Fruit fly (Drosophila melanogaster): ENCODE measurements around the gene CG13895.
A peak's percentile ranks its signal among the peaks of the same experiment; 100 is the strongest.

CG13895 gene

dm6 chr3L:690031-690686 lies 17.8 kb downstream of the CG13895 start, which contains the start of the genes CG32483 and RabX6:
CG32483 (minus strand) TSS chr3L:690081.
RabX6 (plus strand) TSS chr3L:690517.
- peak in 1 of 2 experiments; percentile 3 for TF ChIP-seq CTCF (optimal IDR thresholded peaks at IDR 0.05)
- TF ChIP-seq CG8478 (optimal IDR thresholded peaks at IDR 0.05), result no peak

DNA sequence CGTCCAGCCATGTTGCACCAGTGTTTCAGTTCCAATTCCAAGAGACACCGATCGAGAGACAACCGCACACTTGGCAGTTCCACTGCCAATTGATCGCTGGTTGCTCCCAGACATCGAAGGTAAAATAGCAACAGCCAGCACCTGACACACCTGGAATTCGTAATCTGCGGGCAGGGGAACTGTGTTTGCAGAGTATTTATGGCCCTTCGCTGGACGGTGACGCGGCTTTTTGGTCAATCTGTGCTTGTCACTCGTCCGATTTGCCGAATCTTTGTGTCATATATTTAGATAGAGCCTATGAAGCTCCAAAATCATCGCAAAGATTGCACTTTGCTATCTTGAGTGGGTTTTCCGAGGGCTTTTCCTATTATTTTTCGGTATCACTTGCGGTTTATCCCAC lies 20.1 kb downstream of the CG13895 start, which contains the start of gene hiro:
hiro (minus strand) TSS at position 101 of the 400 bp plus-strand sequence.
- TF ChIP-seq CTCF (optimal IDR thresholded peaks at IDR 0.05), result no peak
- no peak for TF ChIP-seq CG8478 (optimal IDR thresholded peaks at IDR 0.05)

DNA sequence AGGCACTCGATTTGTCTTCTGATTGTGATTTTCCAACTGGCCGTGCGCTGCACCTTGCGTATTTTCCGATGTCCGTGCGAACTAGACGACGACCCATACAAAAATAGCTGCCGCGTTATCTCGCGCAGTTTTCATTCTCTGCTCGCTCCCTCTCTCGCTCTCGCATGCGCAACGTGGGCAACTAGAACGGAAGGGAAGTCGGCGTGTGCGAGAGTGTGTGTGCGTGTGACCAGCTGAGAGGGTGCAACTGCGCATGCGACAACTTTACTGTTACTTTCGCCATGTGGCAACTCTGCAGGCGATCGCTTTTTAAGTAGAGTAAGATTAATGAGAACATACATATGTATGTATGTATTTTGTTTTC lies 22.6 kb downstream of the CG13895 start, which contains the start of gene ebd1:
ebd1 (minus strand) TSS at position 109 of the 364 bp plus-strand sequence.
- TF ChIP-seq CTCF (optimal IDR thresholded peaks at IDR 0.05), result no peak
- peak; percentile 40 for TF ChIP-seq CG8478 (optimal IDR thresholded peaks at IDR 0.05)

dm6 chr3L:684749-685440 lies 23.1 kb downstream of the CG13895 start:
- TF ChIP-seq CTCF (optimal IDR thresholded peaks at IDR 0.05), result no peak
- TF ChIP-seq CG8478 (optimal IDR thresholded peaks at IDR 0.05), result no peak

- no peak for TF ChIP-seq CTCF (optimal IDR thresholded peaks at IDR 0.05)
- TF ChIP-seq CG8478 (optimal IDR thresholded peaks at IDR 0.05), result no peak
Measured at dm6 chr3L:682420-682882, 25.6 kb downstream of the CG13895 start, which contains the start of gene CG3386. CG3386 (minus strand) TSS chr3L:682470.

DNA sequence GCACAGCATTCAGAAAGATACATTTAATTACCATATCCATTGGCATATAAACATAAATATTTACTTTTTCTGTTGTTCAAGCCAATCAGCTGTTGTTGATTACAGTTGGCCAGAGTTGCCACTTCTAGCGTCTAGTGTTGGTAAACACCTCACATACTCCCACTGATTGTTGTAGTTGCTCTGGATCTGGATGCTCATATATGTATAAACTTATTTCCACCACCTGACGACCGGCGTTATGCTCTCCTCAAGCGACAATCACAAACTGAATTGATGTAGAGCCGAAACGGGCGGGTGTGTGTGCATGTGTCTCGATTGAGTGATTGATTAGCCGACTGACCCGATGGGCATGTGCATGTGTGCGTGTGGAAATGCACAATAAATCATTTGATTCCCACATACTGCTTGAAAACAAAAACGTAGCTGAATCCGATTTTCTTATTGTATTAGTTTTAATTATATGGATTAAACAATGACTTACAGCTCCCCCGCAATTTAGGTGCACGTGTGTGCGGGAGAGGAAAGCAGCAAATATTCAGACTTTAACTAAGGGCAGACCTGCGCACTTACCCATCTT lies 26.1 kb downstream of the CG13895 start:
- no peak for TF ChIP-seq CG8478 (optimal IDR thresholded peaks at IDR 0.05)
- TF ChIP-seq CTCF (optimal IDR thresholded peaks at IDR 0.05), result no peak

DNA sequence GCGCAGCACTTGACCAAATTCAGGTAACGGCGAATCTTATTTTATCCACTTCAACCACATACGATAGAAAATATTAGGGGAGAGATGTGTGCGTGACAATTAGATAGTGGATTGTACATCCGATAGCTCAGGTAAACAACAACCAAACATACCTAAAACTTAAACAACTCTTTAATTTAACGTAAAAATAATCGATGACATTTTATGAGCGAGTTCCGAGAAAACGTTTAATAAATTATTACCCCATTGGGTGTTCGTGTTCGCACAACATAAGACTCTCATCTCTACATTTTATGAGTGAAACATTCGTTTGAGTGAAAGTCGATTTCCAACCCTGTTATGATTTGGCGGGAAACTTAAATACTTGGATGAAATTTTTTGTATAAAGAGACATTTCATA lies 27.7 kb downstream of the CG13895 start, which contains the start of gene CG17129:
CG17129 (minus strand) TSS at position 69 of the 400 bp plus-strand sequence.
- no peak for TF ChIP-seq CG8478 (optimal IDR thresholded peaks at IDR 0.05)
- TF ChIP-seq CTCF (optimal IDR thresholded peaks at IDR 0.05), result no peak

dm6 chr3L:675856-676255 lies 32.1 kb downstream of the CG13895 start:
- TF ChIP-seq CTCF (optimal IDR thresholded peaks at IDR 0.05) (no peak), CG8478 (optimal IDR thresholded peaks at IDR 0.05) (no peak)

DNA sequence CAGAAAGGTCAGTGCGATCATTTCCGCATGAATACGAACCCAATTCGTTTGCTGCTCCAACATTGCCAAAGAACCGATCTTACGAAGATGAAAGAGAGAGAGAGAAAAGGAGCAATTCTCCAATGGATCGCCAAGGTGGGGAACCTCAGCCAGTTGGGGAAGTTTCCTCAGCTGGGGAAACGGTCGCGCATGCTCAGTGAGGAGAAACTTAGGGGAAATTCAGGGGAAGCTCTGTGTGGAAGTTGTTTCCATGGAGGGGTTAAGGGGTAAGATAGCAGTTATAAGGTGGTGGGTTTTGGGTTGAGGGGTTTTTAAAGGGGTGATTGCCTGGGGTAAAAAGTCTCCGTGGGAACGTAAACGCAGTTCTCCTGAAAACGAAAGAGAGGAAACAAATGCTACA lies 34.7 kb downstream of the CG13895 start:
- TF ChIP-seq CTCF (optimal IDR thresholded peaks at IDR 0.05) (no peak), CG8478 (optimal IDR thresholded peaks at IDR 0.05) (no peak)

DNA sequence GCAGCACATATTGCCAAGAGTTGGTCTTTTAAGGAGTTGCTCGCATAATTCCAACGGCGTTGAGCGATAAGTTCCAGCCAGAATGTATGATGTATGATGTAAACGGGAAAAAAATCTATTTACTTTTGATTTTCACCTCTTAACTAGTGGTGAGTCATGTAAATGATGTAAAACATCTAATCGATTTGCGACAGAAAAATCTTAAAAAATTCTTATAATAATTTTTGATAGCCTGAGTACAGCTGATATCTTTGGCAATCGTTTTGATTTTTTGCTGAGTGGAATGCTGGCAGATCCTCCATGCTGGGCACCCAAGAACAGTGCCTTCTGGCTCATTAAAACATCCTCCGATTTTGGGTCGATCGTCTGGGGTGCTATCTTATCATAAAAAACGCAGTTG lies 41.5 kb downstream of the CG13895 start:
- TF ChIP-seq CTCF (optimal IDR thresholded peaks at IDR 0.05), result no peak

DNA sequence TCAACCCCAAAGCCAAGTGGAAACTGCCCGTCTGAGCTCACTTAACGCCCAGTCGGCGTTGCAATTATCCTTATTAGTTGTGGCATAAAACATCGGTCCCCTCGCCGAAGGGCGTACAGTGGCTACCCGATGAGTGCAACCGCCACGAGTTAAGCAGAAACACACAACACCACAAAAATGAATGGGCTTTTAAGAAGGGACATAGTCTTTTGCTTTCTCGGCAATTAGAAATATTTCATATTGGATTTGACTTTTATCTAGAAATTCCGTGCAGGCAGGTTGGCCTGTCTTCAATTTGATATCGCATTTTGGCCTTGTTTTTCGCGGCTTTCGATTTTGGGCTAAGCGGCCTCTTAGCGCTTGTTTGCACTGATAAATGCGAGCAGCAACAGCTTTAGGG lies 44.1 kb downstream of the CG13895 start:
- TF ChIP-seq CTCF (optimal IDR thresholded peaks at IDR 0.05), result no peak
- TF ChIP-seq CG8478 (optimal IDR thresholded peaks at IDR 0.05), result no peak

- TF ChIP-seq CTCF (optimal IDR thresholded peaks at IDR 0.05) (no peak), CG8478 (optimal IDR thresholded peaks at IDR 0.05) (no peak)
Measured at dm6 chr3L:660314-661075, 47.5 kb downstream of the CG13895 start.

DNA sequence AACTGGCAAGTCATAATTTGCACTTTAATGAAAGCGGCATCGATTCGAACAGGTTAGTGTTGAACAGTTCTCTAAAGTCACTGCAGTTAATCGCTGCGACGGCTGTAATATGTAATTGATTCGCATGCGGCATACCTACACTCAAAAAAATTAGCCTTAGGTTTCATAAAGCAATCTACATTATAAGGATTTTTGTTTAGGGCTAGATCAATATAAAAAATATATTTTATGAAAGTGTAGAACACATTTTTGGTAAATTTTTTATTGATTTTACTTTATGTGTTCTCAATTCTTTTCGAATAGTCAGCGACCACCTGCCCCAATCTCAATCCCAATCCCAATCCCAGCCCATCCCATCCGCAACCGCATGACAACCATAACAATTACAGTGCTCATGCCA lies 49.7 kb downstream of the CG13895 start:
- no peak for TF ChIP-seq CTCF (optimal IDR thresholded peaks at IDR 0.05)
- TF ChIP-seq CG8478 (optimal IDR thresholded peaks at IDR 0.05), result no peak
